Fruit fly (Drosophila melanogaster): Measurements from ENCODE around the gene CG15022.
A peak's percentile ranks its signal among the peaks of the same experiment; 100 is the strongest.

CG15022 gene

dm6 chr3L:4508926-4509457 lies 48.9 kb upstream of the CG15022 start (continued):
- TF ChIP-seq CG4707 (GFP tag; optimal IDR thresholded peaks at IDR 0.05) (no peak), CG17385 (GFP tag; optimal IDR thresholded peaks at IDR 0.05) (peak; percentile 18), Atf3 (GFP tag; optimal IDR thresholded peaks at IDR 0.05) (no peak), CG8388 (GFP tag; optimal IDR thresholded peaks at IDR 0.05) (peak; percentile 16), CG10209 (GFP tag; optimal IDR thresholded peaks at IDR 0.05) (peak; percentile 5), fd3F (GFP tag; optimal IDR thresholded peaks at IDR 0.05) (peak; percentile 6), oc (tag; optimal IDR thresholded peaks at IDR 0.05) (peak; percentile 31), CG15269 (tag; optimal IDR thresholded peaks at IDR 0.05) (peak; percentile 61), CG7839 (tag; optimal IDR thresholded peaks at IDR 0.05) (peak; percentile 22), CG18262 (tag; optimal IDR thresholded peaks at IDR 0.05) (no peak), Blimp-1 (GFP tag; optimal IDR thresholded peaks at IDR 0.05) (peak; percentile 52), Oli (tag; optimal IDR thresholded peaks at IDR 0.05) (peak; percentile 34), prd (optimal IDR thresholded peaks at IDR 0.05) (no peak), prd (GFP tag; IDR thresholded peaks at IDR 0.05) (no peak), slbo (GFP tag; IDR thresholded peaks at IDR 0.05) (peak; percentile 12; the same call in 1 of the 2 replicates), gem (tag; optimal IDR thresholded peaks at IDR 0.05) (peak; percentile 59), CG10147 (GFP tag; optimal IDR thresholded peaks at IDR 0.05) (no peak), CG33557 (GFP tag; optimal IDR thresholded peaks at IDR 0.05) (no peak), row (GFP tag; IDR thresholded peaks at IDR 0.05) (0 out of 3 replicates have a peak, but pooled peaks have one; percentile 32)

dm6 chr3L:4508307-4508706 lies 48.2 kb upstream of the CG15022 start, which contains the start of gene NT1:
NT1 (minus strand) TSS chr3L:4508433.
- TF ChIP-seq CG10366 (GFP tag; IDR thresholded peaks at IDR 0.05) (no peak), Sin3A (optimal IDR thresholded peaks at IDR 0.05) (no peak), Scr (GFP tag; IDR thresholded peaks at IDR 0.05; ENCODE audit: partially characterized antibody) (no peak), Dfd (GFP tag; optimal IDR thresholded peaks at IDR 0.05) (peak in 1 of 2 experiments; percentile 50), Drgx (GFP tag; IDR thresholded peaks at IDR 0.05) (0 out of 2 replicates have a peak, but pooled peaks have one; percentile 13), sr (GFP tag; IDR thresholded peaks at IDR 0.05) (0 out of 3 replicates have a peak, but pooled peaks have one; percentile 25), zen (tag; optimal IDR thresholded peaks at IDR 0.05) (no peak), lmd (GFP tag; IDR thresholded peaks at IDR 0.05) (no peak), Awh (GFP tag; IDR thresholded peaks at IDR 0.05) (peak; percentile 15; the same call in 1 of the 2 replicates), kah (GFP tag; optimal IDR thresholded peaks at IDR 0.05) (no peak)

dm6 chr3L:4507846-4508245 lies 47.7 kb upstream of the CG15022 start:
- TF ChIP-seq Blimp-1 (GFP tag; optimal IDR thresholded peaks at IDR 0.05) (peak; percentile 43), fd64A (GFP tag; optimal IDR thresholded peaks at IDR 0.05) (no peak), CG9797 (GFP tag; optimal IDR thresholded peaks at IDR 0.05) (no peak), CG12299 (tag; optimal IDR thresholded peaks at IDR 0.05) (no peak), kah (GFP tag; optimal IDR thresholded peaks at IDR 0.05) (no peak)

dm6 chr3L:4501406-4501805 lies 41.3 kb upstream of the CG15022 start:
- TF ChIP-seq CTCF (GFP tag; optimal IDR thresholded peaks at IDR 0.05) (no peak), MBD-R2 (GFP tag; IDR thresholded peaks at IDR 0.05) (no peak), CG17568 (GFP tag; optimal IDR thresholded peaks at IDR 0.05) (no peak), sr (GFP tag; IDR thresholded peaks at IDR 0.05) (no peak), lbe (GFP tag; optimal IDR thresholded peaks at IDR 0.05) (no peak), CG8388 (GFP tag; optimal IDR thresholded peaks at IDR 0.05) (peak; percentile 91), stwl (tag; optimal IDR thresholded peaks at IDR 0.05) (peak; percentile 39), Med (GFP tag) (no peak)
